Worm (Caenorhabditis elegans) whole organism, young adult: ENCODE measurements around the gene F13B6.2.
A peak's percentile ranks its signal among the peaks of the same experiment; 100 is the strongest.

Experiments
- B0035.1 ChIP-seq: sonication (generic microtip); optimal IDR thresholded peaks from 2 replicates; lab custom pipeline; 2016; ENCODE audit warnings: missing genetic modification characterization, mild to moderate bottlenecking, missing compliant biosample characterization, missing genotype, missing genetic modification reagents
- F22D6.2 ChIP-seq: sonication (generic microtip); optimal IDR thresholded peaks from 2 replicates; lab custom pipeline; 2016; ENCODE audit warnings: mild to moderate bottlenecking, missing genetic modification characterization, missing compliant biosample characterization
- F39B2.1 ChIP-seq: fragments of 200-800 bp; sonication (Bioruptor generic); IDR thresholded peaks from 2 replicates; pipeline ENCODE4 v1.3.6; 2022; ENCODE audit warnings: missing genetic modification reagents, missing genetic modification characterization, missing compliant biosample characterization
- F55B11.4 ChIP-seq: sonication (generic microtip); optimal IDR thresholded peaks from 2 replicates; lab custom pipeline; 2016; ENCODE audit warnings: missing compliant biosample characterization, missing genetic modification characterization, borderline replicate concordance; ENCODE audit not compliant: insufficient read depth
- F57C9.4 ChIP-seq: sonication (generic microtip); optimal IDR thresholded peaks from 2 replicates; lab custom pipeline; 2017; ENCODE audit warnings: mild to moderate bottlenecking, missing genetic modification characterization, missing compliant biosample characterization
- Y53G8AR.9 ChIP-seq: fragments of 200-800 bp; sonication (Bioruptor generic); conservative IDR thresholded peaks from 2 replicates; pipeline ENCODE4 v1.3.6; 2022; ENCODE audit warnings: missing genetic modification reagents, missing genetic modification characterization, missing compliant biosample characterization
- Y67H2A.10 ChIP-seq: fragments of 200-800 bp; sonication (Bioruptor generic); conservative IDR thresholded peaks from 2 replicates; pipeline ENCODE4 v1.3.6; 2022; ENCODE audit warnings: missing genetic modification reagents, missing genetic modification characterization, missing compliant biosample characterization
- Y95B8A.8 ChIP-seq: fragments of 200-800 bp; sonication (Bioruptor generic); IDR thresholded peaks from 2 replicates; pipeline ENCODE4 v1.3.6; 2022; ENCODE audit warnings: missing genetic modification reagents, missing genetic modification characterization, missing compliant biosample characterization
- atf-7 ChIP-seq: sonication (generic microtip); optimal IDR thresholded peaks from 2 replicates; lab custom pipeline; 2017; ENCODE audit warnings: mild to moderate bottlenecking, missing genetic modification characterization, missing compliant biosample characterization
- bed-1 ChIP-seq: fragments of 200-800 bp; sonication (Bioruptor generic); IDR thresholded peaks from 2 replicates; pipeline ENCODE4 v1.3.6; 2022; ENCODE audit warnings: missing genetic modification reagents, missing genetic modification characterization, missing compliant biosample characterization
- cebp-1 ChIP-seq, 2 experiments: fragments of 200-800 bp in 1 of 2; sonication (Bioruptor generic) in 1 of 2; sonication (generic microtip) in 1 of 2; IDR thresholded peaks in 1 of 2; optimal IDR thresholded peaks in 1 of 2; 2 replicates each; pipeline versions ENCODE4 v1.3.6 to Lab custom; 2017 to 2022; ENCODE audit warnings: missing compliant biosample characterization in 2 of 2, missing genetic modification characterization in 2 of 2, mild to moderate bottlenecking in 1 of 2, missing genetic modification reagents in 1 of 2, moderate library complexity in 1 of 2
- ceh-100 ChIP-seq: fragments of 200-800 bp; sonication (Bioruptor generic); IDR thresholded peaks from 2 replicates; pipeline ENCODE4 v1.3.6; 2022; ENCODE audit warnings: missing genetic modification reagents, missing genetic modification characterization, missing compliant biosample characterization
- ceh-27 ChIP-seq: fragments of 200-800 bp; sonication (Bioruptor generic); optimal IDR thresholded peaks from 2 replicates; lab custom pipeline; 2018; ENCODE audit warnings: mild to moderate bottlenecking, missing genetic modification characterization, moderate library complexity, missing compliant biosample characterization
- ceh-40 ChIP-seq: fragments of 200-800 bp; sonication (Bioruptor generic); IDR thresholded peaks from 2 replicates; pipeline ENCODE4 v1.3.6; 2022; ENCODE audit warnings: missing genetic modification characterization, missing compliant biosample characterization
- ceh-58 ChIP-seq: fragments of 200-800 bp; sonication (Bioruptor generic); IDR thresholded peaks from 2 replicates; pipeline ENCODE4 v1.3.6; 2022; ENCODE audit warnings: missing genetic modification characterization, missing compliant biosample characterization
- ceh-79 ChIP-seq: sonication (generic microtip); optimal IDR thresholded peaks from 2 replicates; lab custom pipeline; 2017; ENCODE audit warnings: mild to moderate bottlenecking, missing genetic modification characterization, missing compliant biosample characterization
- ceh-91 ChIP-seq: fragments of 200-800 bp; sonication (Bioruptor generic); IDR thresholded peaks from 2 replicates; pipeline ENCODE4 v1.3.6; 2022; ENCODE audit warnings: missing genetic modification reagents, missing genetic modification characterization, missing compliant biosample characterization
- die-1 ChIP-seq: sonication (generic microtip); optimal IDR thresholded peaks from 2 replicates; lab custom pipeline; 2016; ENCODE audit warnings: missing genotype, mild to moderate bottlenecking, missing genetic modification characterization, missing compliant biosample characterization
- dpl-1 ChIP-seq: fragments of 150-350 bp; optimal IDR thresholded peaks from 2 replicates; lab custom pipeline; 2014; ENCODE audit warnings: missing biosample characterization, missing genetic modification reagents, missing genetic modification characterization
- egl-44 ChIP-seq: fragments of 200-800 bp; sonication (Bioruptor generic); IDR thresholded peaks from 2 replicates; pipeline ENCODE4 v1.3.6; 2022; ENCODE audit warnings: missing genetic modification reagents, missing genetic modification characterization, missing compliant biosample characterization
- ekl-4 ChIP-seq: fragments of 200-800 bp; sonication (Bioruptor generic); IDR thresholded peaks from 2 replicates; pipeline ENCODE4 v1.3.6; 2022; ENCODE audit warnings: missing genetic modification reagents, missing genetic modification characterization, missing compliant biosample characterization
- him-1 ChIP-seq: sonication (generic microtip); optimal IDR thresholded peaks from 2 replicates; lab custom pipeline; 2016; ENCODE audit warnings: missing genotype, missing genetic modification reagents, missing genetic modification characterization, missing compliant biosample characterization
- let-607 ChIP-seq, 2 experiments: fragments of 200-800 bp in 1 of 2; sonication (Bioruptor generic) in 1 of 2; sonication (generic microtip) in 1 of 2; optimal IDR thresholded peaks; 2 replicates each; lab custom pipeline; 2016 to 2018; ENCODE audit warnings: mild to moderate bottlenecking in 2 of 2, missing compliant biosample characterization in 2 of 2, missing genetic modification characterization in 2 of 2, moderate library complexity in 2 of 2, missing genotype in 1 of 2
- lin-35 ChIP-seq, 3 experiments: fragments of 150-350 bp in 2 of 3; sonication (generic microtip) in 1 of 3; optimal IDR thresholded peaks; 2 replicates each; lab custom pipeline; 2014 to 2018; ENCODE audit warnings: missing biosample characterization in 3 of 3, missing genetic modification characterization in 3 of 3, missing genetic modification reagents in 3 of 3
- lin-40 ChIP-seq: sonication (generic microtip); optimal IDR thresholded peaks from 2 replicates; lab custom pipeline; 2016; ENCODE audit warnings: missing genetic modification characterization, mild to moderate bottlenecking, missing compliant biosample characterization, missing genotype, missing genetic modification reagents
- madf-10 ChIP-seq: sonication (generic microtip); optimal IDR thresholded peaks from 2 replicates; lab custom pipeline; 2016; ENCODE audit warnings: mild to moderate bottlenecking, missing genetic modification characterization, missing compliant biosample characterization
- madf-6 ChIP-seq: fragments of 200-800 bp; sonication (Bioruptor generic); IDR thresholded peaks from 2 replicates; pipeline ENCODE4 v1.3.6; 2022; ENCODE audit warnings: missing genetic modification reagents, missing genetic modification characterization, missing compliant biosample characterization
- madf-8 ChIP-seq: fragments of 200-800 bp; sonication (Bioruptor generic); conservative IDR thresholded peaks from 2 replicates; pipeline ENCODE4 v1.3.6; 2022; ENCODE audit warnings: missing genetic modification reagents, missing genetic modification characterization, missing compliant biosample characterization
- mel-28 ChIP-seq: sonication (generic microtip); optimal IDR thresholded peaks from 2 replicates; lab custom pipeline; 2016; ENCODE audit warnings: borderline replicate concordance, mild to moderate bottlenecking, missing genetic modification characterization, missing compliant biosample characterization
- nfya-2 ChIP-seq: fragments of 200-800 bp; sonication (Bioruptor generic); IDR thresholded peaks from 2 replicates; pipeline ENCODE4 v1.3.6; 2022; ENCODE audit warnings: missing genetic modification reagents, missing genetic modification characterization, missing compliant biosample characterization
- nhr-179 ChIP-seq: sonication (generic microtip); optimal IDR thresholded peaks from 2 replicates; lab custom pipeline; 2016; ENCODE audit warnings: mild to moderate bottlenecking, missing genetic modification characterization, missing compliant biosample characterization
- nhr-90 ChIP-seq: sonication (generic microtip); optimal IDR thresholded peaks from 2 replicates; lab custom pipeline; 2016; ENCODE audit warnings: missing genotype, mild to moderate bottlenecking, missing genetic modification characterization, missing compliant biosample characterization
- rec-8 ChIP-seq, 2 experiments: sonication (generic microtip); optimal IDR thresholded peaks; 2 replicates each; lab custom pipeline; 2016; ENCODE audit warnings: mild to moderate bottlenecking in 2 of 2, missing genetic modification characterization in 2 of 2, missing genetic modification reagents in 2 of 2, missing genotype in 2 of 2, missing biosample characterization in 1 of 2, missing compliant biosample characterization in 1 of 2, moderate library complexity in 1 of 2
- rpc-1 ChIP-seq, 2 experiments: fragments of 150-350 bp in 1 of 2; sonication (generic microtip) in 1 of 2; optimal IDR thresholded peaks; 2 replicates each; lab custom pipeline; 2014 to 2018; ENCODE audit warnings: missing biosample characterization in 1 of 2, missing genetic modification characterization in 1 of 2, missing genetic modification reagents in 1 of 2, missing genotype in 1 of 2
- sdz-38 ChIP-seq: sonication (generic microtip); optimal IDR thresholded peaks from 2 replicates; lab custom pipeline; 2016; ENCODE audit warnings: missing genotype, missing genetic modification characterization, missing compliant biosample characterization
- sea-2 ChIP-seq: fragments of 200-800 bp; sonication (Bioruptor generic); IDR thresholded peaks from 2 replicates; pipeline ENCODE4 v1.3.6; 2022; ENCODE audit warnings: missing genetic modification characterization, missing compliant biosample characterization
- snpc-1.3 ChIP-seq: sonication (generic microtip); optimal IDR thresholded peaks from 2 replicates; lab custom pipeline; 2017; ENCODE audit warnings: missing genetic modification characterization, mild to moderate bottlenecking, missing compliant biosample characterization, antibody characterized with exemption, moderate library complexity, missing genotype, missing genetic modification reagents; ENCODE audit not compliant: insufficient read depth
- somi-1 ChIP-seq: fragments of 200-800 bp; sonication (Bioruptor generic); optimal IDR thresholded peaks from 2 replicates; lab custom pipeline; 2018; ENCODE audit warnings: mild to moderate bottlenecking, missing genetic modification characterization, missing compliant biosample characterization
- sptf-2 ChIP-seq: fragments of 200-800 bp; sonication (Bioruptor generic); optimal IDR thresholded peaks from 2 replicates; lab custom pipeline; 2018; ENCODE audit warnings: mild to moderate bottlenecking, missing genetic modification characterization, missing compliant biosample characterization
- tbp1 ChIP-seq: fragments of 200-800 bp; sonication (Bioruptor generic); optimal IDR thresholded peaks from 2 replicates; lab custom pipeline; 2018; ENCODE audit warnings: mild to moderate bottlenecking, missing genetic modification characterization, missing compliant biosample characterization
- tlf-1 ChIP-seq: fragments of 200-800 bp; sonication (Bioruptor generic); optimal IDR thresholded peaks from 2 replicates; lab custom pipeline; 2018; ENCODE audit warnings: mild to moderate bottlenecking, missing genetic modification characterization, missing compliant biosample characterization
- unc-130 ChIP-seq: sonication (generic microtip); optimal IDR thresholded peaks from 2 replicates; lab custom pipeline; 2016; ENCODE audit warnings: missing genetic modification reagents, missing genetic modification characterization, missing compliant biosample characterization
- xnd-1 ChIP-seq: sonication (generic microtip); optimal IDR thresholded peaks from 2 replicates; lab custom pipeline; 2016; ENCODE audit warnings: missing genotype, missing genetic modification reagents, missing genetic modification characterization, missing compliant biosample characterization
- zim-3 ChIP-seq: sonication (generic microtip); optimal IDR thresholded peaks from 2 replicates; lab custom pipeline; 2017; ENCODE audit warnings: mild to moderate bottlenecking, missing genetic modification characterization, moderate library complexity, missing compliant biosample characterization
- ztf-28 ChIP-seq: fragments of 200-800 bp; sonication (Bioruptor generic); IDR thresholded peaks from 2 replicates; pipeline ENCODE4 v1.3.6; 2022; ENCODE audit warnings: missing genetic modification reagents, missing genetic modification characterization, missing compliant biosample characterization
- ztf-3 ChIP-seq: fragments of 200-800 bp; sonication (Bioruptor generic); optimal IDR thresholded peaks from 2 replicates; lab custom pipeline; 2018; ENCODE audit warnings: mild to moderate bottlenecking, missing genetic modification characterization, missing compliant biosample characterization

The F13B6.2 gene

ce11 chrIV:7507841-7508509 is 47.9 kb upstream of the F13B6.2 start, which contains the start of the genes vdac-1 and R05G6.5 (continued):
- TF ChIP-seq nhr-179 (tag; lab: Kevin White, UChicago) (no peak), ztf-28 (no peak), ekl-4 (peak; percentile 87), unc-130 (GFP tag; lab: Kevin White, UChicago) (no peak), egl-44 (no peak), sptf-2 (GFP tag; lab: Kevin White, UChicago) (no peak), ceh-27 (GFP tag; lab: Kevin White, UChicago) (peak; percentile 79), ceh-91 (GFP tag; lab: Robert Waterston, UW) (no peak), ceh-100 (GFP tag; lab: Robert Waterston, UW) (0 out of 2 replicates have a peak, but pooled peaks have one; percentile 40), ceh-40 (GFP tag; lab: Robert Waterston, UW) (no peak), Y53G8AR.9 (GFP tag; lab: Robert Waterston, UW) (peak; percentile 86), xnd-1 (tag; lab: Kevin White, UChicago) (no peak), madf-10 (peak; percentile 45), die-1 (peak; percentile 16), zim-3 (no peak), madf-6 (GFP tag; lab: Robert Waterston, UW) (peak; percentile 45; the same call in 1 of the 2 replicates), F22D6.2 (tag; lab: Kevin White, UChicago) (no peak), F55B11.4 (tag; lab: Kevin White, UChicago) (no peak), lin-40 (peak; percentile 68), lin-35 (GFP tag; optimal IDR thresholded peaks at IDR 0.05; lab: Kevin White, UChicago) (peak in 1 of 3 experiments; percentile 73), nhr-90 (tag; lab: Kevin White, UChicago) (no peak), cebp-1 (GFP tag; IDR thresholded peaks at IDR 0.05; lab: Robert Waterston, UW) (no peak), cebp-1 (tag; optimal IDR thresholded peaks at IDR 0.05; lab: Kevin White, UChicago) (peak; percentile 73), dpl-1 (GFP tag; lab: Kevin White, UChicago) (peak; percentile 16), sdz-38 (no peak), ceh-79 (tag; lab: Kevin White, UChicago) (no peak), rec-8 (tag; optimal IDR thresholded peaks at IDR 0.05; lab: Kevin White, UChicago) (no peak), somi-1 (GFP tag; lab: Kevin White, UChicago) (peak; percentile 65), mel-28 (tag; lab: Kevin White, UChicago) (no peak), ceh-58 (GFP tag; lab: Robert Waterston, UW) (no peak), sea-2 (GFP tag; lab: Robert Waterston, UW) (no peak), F57C9.4 (tag; lab: Kevin White, UChicago) (no peak), snpc-1.3 (tag; lab: Kevin White, UChicago) (no peak), Y67H2A.10 (GFP tag; lab: Robert Waterston, UW) (no peak; the same call in 1 of the 2 replicates), F39B2.1 (no peak), madf-8 (GFP tag; lab: Robert Waterston, UW) (no peak), tlf-1 (no peak), nfya-2 (GFP tag; lab: Robert Waterston, UW) (no peak), atf-7 (tag; lab: Kevin White, UChicago) (peak; percentile 44), B0035.1 (tag; lab: Kevin White, UChicago) (no peak), let-607 (tag; optimal IDR thresholded peaks at IDR 0.05; lab: Kevin White, UChicago) (peak; percentile 75 to 78), Y95B8A.8 (peak; percentile 76), ztf-3 (no peak), him-1 (tag; lab: Kevin White, UChicago) (no peak), tbp1 (GFP tag; lab: Kevin White, UChicago) (peak; percentile 55), rpc-1 (optimal IDR thresholded peaks at IDR 0.05; lab: Kevin White, UChicago) (no peak), rpc-1 (tag; optimal IDR thresholded peaks at IDR 0.05; lab: Kevin White, UChicago) (no peak), bed-1 (no peak)
